Worm (Caenorhabditis elegans): Measurements from ENCODE around the gene ooc-3.

ce11 chrII:11487999-11488398 is 7.1 kb downstream of the ooc-3 start, which contains the start of gene B0334.13:
- TF ChIP-seq ceh-13 (GFP tag; optimal IDR thresholded peaks at IDR 0.05): no peak
- TF ChIP-seq ama-1 (optimal IDR thresholded peaks at IDR 0.05): no peak
- no peak for TF ChIP-seq hmg-4 (GFP tag; optimal IDR thresholded peaks at IDR 0.05)
- TF ChIP-seq flt-1 (GFP tag; IDR thresholded peaks at IDR 0.05): no peak
- no peak for TF ChIP-seq ets-7 (tag; optimal IDR thresholded peaks at IDR 0.05)
- no peak for TF ChIP-seq tbx-11 (GFP tag; IDR thresholded peaks at IDR 0.05)
- no peak for TF ChIP-seq ceh-36 (tag; optimal IDR thresholded peaks at IDR 0.05)
- TF ChIP-seq aly-1 (tag; optimal IDR thresholded peaks at IDR 0.05): no peak
- no peak for TF ChIP-seq B0310.2 (tag; optimal IDR thresholded peaks at IDR 0.05)
- TF ChIP-seq F13C5.2 (tag; optimal IDR thresholded peaks at IDR 0.05): no peak

All from whole organism, early embryonic.